Worm (Caenorhabditis elegans): ENCODE data around the gene nsun-1.

- TF ChIP-seq klf-2 (GFP tag; conservative IDR thresholded peaks at IDR 0.05) (no peak), T22C8.4 (GFP tag; IDR thresholded peaks at IDR 0.05) (no peak), ztf-23 (GFP tag; IDR thresholded peaks at IDR 0.05) (no peak), flt-1 (GFP tag; IDR thresholded peaks at IDR 0.05) (no peak), ref-1 (GFP tag; conservative IDR thresholded peaks at IDR 0.05) (no peak), ztf-29 (GFP tag; IDR thresholded peaks at IDR 0.05) (no peak)
Measured at ce11 chrII:508603-509002, 32.9 kb upstream of the nsun-1 start.
